Worm (Caenorhabditis elegans): ENCODE measurements around the gene tsp-10.

Gene tsp-10

ce11 chrII:6713003-6713402, 5.4 kb upstream of the tsp-10 start:
- TF ChIP-seq ztf-11 (tag; optimal IDR thresholded peaks at IDR 0.05) (no peak), ama-1 (optimal IDR thresholded peaks at IDR 0.05) (no peak), fos-1 (tag; optimal IDR thresholded peaks at IDR 0.05) (no peak), fkh-2 (tag; optimal IDR thresholded peaks at IDR 0.05) (no peak), lin-15B (tag; optimal IDR thresholded peaks at IDR 0.05) (no peak), nhr-25 (tag; optimal IDR thresholded peaks at IDR 0.05) (no peak), elt-3 (tag; optimal IDR thresholded peaks at IDR 0.05) (no peak), ceh-9 (tag; optimal IDR thresholded peaks at IDR 0.05) (no peak), nhr-77 (tag; optimal IDR thresholded peaks at IDR 0.05) (no peak), nhr-23 (tag; optimal IDR thresholded peaks at IDR 0.05) (no peak), egl-27 (tag; optimal IDR thresholded peaks at IDR 0.05) (no peak), egl-5 (tag; optimal IDR thresholded peaks at IDR 0.05) (no peak), elt-1 (tag; optimal IDR thresholded peaks at IDR 0.05) (no peak), fkh-10 (GFP tag; optimal IDR thresholded peaks at IDR 0.05) (no peak), ceh-16 (tag; optimal IDR thresholded peaks at IDR 0.05) (no peak), elt-2 (tag; optimal IDR thresholded peaks at IDR 0.05) (no peak), daf-12 (tag; optimal IDR thresholded peaks at IDR 0.05) (no peak)

- TF ChIP-seq unc-39 (tag; optimal IDR thresholded peaks at IDR 0.05) (no peak), ceh-28 (tag; optimal IDR thresholded peaks at IDR 0.05) (no peak), ceh-9 (tag; optimal IDR thresholded peaks at IDR 0.05) (no peak), ZK546.5 (tag; optimal IDR thresholded peaks at IDR 0.05) (no peak), daf-12 (tag; optimal IDR thresholded peaks at IDR 0.05) (no peak), elt-3 (tag; optimal IDR thresholded peaks at IDR 0.05) (peak in 2 of 3 experiments; percentile 10 to 76), pha-4 (tag; optimal IDR thresholded peaks at IDR 0.05) (no peak), lsy-12 (tag; optimal IDR thresholded peaks at IDR 0.05) (no peak), sea-2 (GFP tag; optimal IDR thresholded peaks at IDR 0.05) (no peak), nhr-23 (tag; optimal IDR thresholded peaks at IDR 0.05) (peak; percentile 85), mml-1 (tag; optimal IDR thresholded peaks at IDR 0.05) (no peak)
Measured at ce11 chrII:6713832-6714342, 4.5 kb upstream of the tsp-10 start, which contains the start of gene dpy-2. Gene dpy-2 (plus strand): TSS chrII:6714292.

ce11 chrII:6715853-6716252, 2.5 kb upstream of the tsp-10 start:
- TF ChIP-seq nhr-23 (tag; optimal IDR thresholded peaks at IDR 0.05) = peak; percentile 46
- TF ChIP-seq egl-27 (tag; optimal IDR thresholded peaks at IDR 0.05) = no peak
- peak; percentile 28 for TF ChIP-seq ama-1 (optimal IDR thresholded peaks at IDR 0.05)
- TF ChIP-seq nhr-43 (tag; optimal IDR thresholded peaks at IDR 0.05; ENCODE audit: poor library complexity, severe bottlenecking) = peak; percentile 35

- TF ChIP-seq nhr-28 (tag; optimal IDR thresholded peaks at IDR 0.05) = no peak
- peak; percentile 38 for TF ChIP-seq nhr-25 (tag; optimal IDR thresholded peaks at IDR 0.05)
- no peak for TF ChIP-seq pha-4 (tag; optimal IDR thresholded peaks at IDR 0.05)
- TF ChIP-seq nhr-23 (tag; optimal IDR thresholded peaks at IDR 0.05) = peak; percentile 64
- peak in 1 of 2 experiments; percentile 11 for TF ChIP-seq eor-1 (tag; optimal IDR thresholded peaks at IDR 0.05)
Measured at ce11 chrII:6716638-6717037, 1.7 kb upstream of the tsp-10 start, which contains the start of the genes T14B4.5 and T14B4.20. Gene T14B4.5 (plus strand): TSS chrII:6716863. Gene T14B4.20 (plus strand): TSS chrII:6716901.

- no peak for TF ChIP-seq egl-5 (tag; optimal IDR thresholded peaks at IDR 0.05)
- no peak for TF ChIP-seq ZK546.5 (tag; optimal IDR thresholded peaks at IDR 0.05)
- no peak for TF ChIP-seq pqm-1 (tag; optimal IDR thresholded peaks at IDR 0.05)
- no peak for TF ChIP-seq ceh-82 (tag; optimal IDR thresholded peaks at IDR 0.05)
- no peak for TF ChIP-seq daf-12 (tag; optimal IDR thresholded peaks at IDR 0.05)
- TF ChIP-seq elt-2 (tag; optimal IDR thresholded peaks at IDR 0.05) = no peak
- TF ChIP-seq nhr-28 (tag; optimal IDR thresholded peaks at IDR 0.05) = no peak
- TF ChIP-seq nhr-25 (tag; optimal IDR thresholded peaks at IDR 0.05) = no peak
- TF ChIP-seq elt-3 (tag; optimal IDR thresholded peaks at IDR 0.05) = no peak
- no peak for TF ChIP-seq nhr-76 (tag; optimal IDR thresholded peaks at IDR 0.05)
- TF ChIP-seq lin-39 (tag; optimal IDR thresholded peaks at IDR 0.05) = peak; percentile 14
- TF ChIP-seq lsy-12 (tag; optimal IDR thresholded peaks at IDR 0.05) = peak; percentile 36
- TF ChIP-seq nfya-1 (tag; optimal IDR thresholded peaks at IDR 0.05; ENCODE audit: insufficient read depth) = peak; percentile 48
- no peak for TF ChIP-seq ceh-16 (tag; optimal IDR thresholded peaks at IDR 0.05)
- no peak for TF ChIP-seq ztf-11 (tag; optimal IDR thresholded peaks at IDR 0.05)
- TF ChIP-seq eor-1 (tag; optimal IDR thresholded peaks at IDR 0.05) = no peak
- TF ChIP-seq nhr-237 (tag; optimal IDR thresholded peaks at IDR 0.05) = no peak
- TF ChIP-seq fos-1 (tag; optimal IDR thresholded peaks at IDR 0.05) = no peak
- no peak for TF ChIP-seq unc-39 (tag; optimal IDR thresholded peaks at IDR 0.05)
- TF ChIP-seq mml-1 (tag; optimal IDR thresholded peaks at IDR 0.05) = no peak
- no peak for TF ChIP-seq R02D3.7 (tag; optimal IDR thresholded peaks at IDR 0.05)
- no peak for TF ChIP-seq nhr-12 (tag; optimal IDR thresholded peaks at IDR 0.05)
- TF ChIP-seq mdl-1 (tag; optimal IDR thresholded peaks at IDR 0.05) = no peak
- no peak for TF ChIP-seq zag-1 (tag; optimal IDR thresholded peaks at IDR 0.05)
- TF ChIP-seq jun-1 (tag; optimal IDR thresholded peaks at IDR 0.05) = no peak
- TF ChIP-seq tbx-2 (tag; optimal IDR thresholded peaks at IDR 0.05) = no peak
- TF ChIP-seq ceh-28 (tag; optimal IDR thresholded peaks at IDR 0.05) = no peak
- TF ChIP-seq fkh-10 (GFP tag; optimal IDR thresholded peaks at IDR 0.05) = no peak
- TF ChIP-seq skn-1 (tag; optimal IDR thresholded peaks at IDR 0.05) = no peak
- TF ChIP-seq unc-62 (GFP tag; optimal IDR thresholded peaks at IDR 0.05) = no peak
- peak; percentile 38 for TF ChIP-seq hmg-11 (tag; optimal IDR thresholded peaks at IDR 0.05)
- no peak for TF ChIP-seq ama-1 (optimal IDR thresholded peaks at IDR 0.05)
Measured at ce11 chrII:6721581-6721980, 3.2 kb downstream of the tsp-10 start.
